Fruit fly (Drosophila melanogaster): ENCODE results near the gene CG8028.

CG8028 gene

DNA sequence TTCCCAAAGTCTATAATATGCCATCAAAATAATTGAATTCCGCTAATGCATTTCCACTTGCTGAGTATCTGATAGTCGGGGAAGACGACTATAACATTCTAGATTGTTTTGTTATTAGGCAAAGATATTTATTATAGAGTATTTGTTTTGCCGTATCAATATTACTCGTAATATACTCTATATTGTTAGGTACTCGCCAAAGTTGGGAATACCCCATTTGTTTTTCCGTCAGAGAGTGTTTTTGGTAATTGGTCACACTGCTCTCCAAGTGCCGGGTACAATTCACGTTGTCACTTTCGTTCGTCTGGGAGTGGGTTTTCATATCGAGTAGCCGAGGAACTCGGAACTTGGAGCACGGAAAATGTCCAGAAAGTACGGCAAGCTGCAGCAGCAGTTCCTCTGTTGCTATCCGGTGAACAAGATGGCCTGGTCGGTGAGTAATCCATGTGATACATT is 36.7 kb downstream of the CG8028 start, which contains the start of gene CG7889:
Gene CG7889 (plus strand): TSS at position 253 of the 456 bp plus-strand sequence.
- TF ChIP-seq pan (optimal IDR thresholded peaks at IDR 0.05), result no peak
- TF ChIP-seq EcR (GFP tag; optimal IDR thresholded peaks at IDR 0.05), result no peak
- no peak for TF ChIP-seq Dll (optimal IDR thresholded peaks at IDR 0.05)
- TF ChIP-seq usp (GFP tag; optimal IDR thresholded peaks at IDR 0.05), result no peak
- no peak for TF ChIP-seq CG8478 (optimal IDR thresholded peaks at IDR 0.05)
- TF ChIP-seq psq (optimal IDR thresholded peaks at IDR 0.05), result no peak

DNA sequence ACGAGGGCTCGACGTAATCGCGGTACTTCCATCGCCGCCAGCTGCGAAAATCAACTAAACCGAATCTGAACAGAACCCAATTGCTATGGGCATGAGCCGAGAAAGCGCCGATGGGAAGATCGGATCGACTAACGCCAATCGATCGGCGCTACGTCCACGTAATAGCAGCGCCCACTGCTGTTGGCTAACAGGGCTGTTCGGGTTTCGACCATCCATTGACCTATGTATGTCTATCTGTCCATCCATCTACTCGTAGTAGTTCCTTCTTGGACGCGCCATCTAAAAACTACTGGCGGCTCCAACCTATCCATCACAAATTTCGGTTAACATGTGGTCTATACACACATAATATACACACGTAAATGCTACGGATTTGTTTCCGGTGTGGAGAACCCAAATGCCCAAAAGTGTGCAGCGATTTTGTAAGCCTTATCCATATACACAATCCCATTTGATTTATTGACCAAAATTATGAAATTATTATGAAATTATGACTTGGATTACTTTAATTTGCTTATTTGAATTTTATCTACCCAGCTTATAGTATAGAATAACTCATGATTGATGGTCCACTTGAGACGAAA is 38.3 kb downstream of the CG8028 start, which contains the start of gene CG14196:
Gene CG14196 (minus strand): TSS at position 51 of the 584 bp plus-strand sequence.
- TF ChIP-seq Dll (optimal IDR thresholded peaks at IDR 0.05) (no peak), pan (optimal IDR thresholded peaks at IDR 0.05) (no peak), psq (optimal IDR thresholded peaks at IDR 0.05) (no peak), CG8478 (optimal IDR thresholded peaks at IDR 0.05) (no peak), EcR (GFP tag; optimal IDR thresholded peaks at IDR 0.05) (no peak), usp (GFP tag; optimal IDR thresholded peaks at IDR 0.05) (no peak)

DNA sequence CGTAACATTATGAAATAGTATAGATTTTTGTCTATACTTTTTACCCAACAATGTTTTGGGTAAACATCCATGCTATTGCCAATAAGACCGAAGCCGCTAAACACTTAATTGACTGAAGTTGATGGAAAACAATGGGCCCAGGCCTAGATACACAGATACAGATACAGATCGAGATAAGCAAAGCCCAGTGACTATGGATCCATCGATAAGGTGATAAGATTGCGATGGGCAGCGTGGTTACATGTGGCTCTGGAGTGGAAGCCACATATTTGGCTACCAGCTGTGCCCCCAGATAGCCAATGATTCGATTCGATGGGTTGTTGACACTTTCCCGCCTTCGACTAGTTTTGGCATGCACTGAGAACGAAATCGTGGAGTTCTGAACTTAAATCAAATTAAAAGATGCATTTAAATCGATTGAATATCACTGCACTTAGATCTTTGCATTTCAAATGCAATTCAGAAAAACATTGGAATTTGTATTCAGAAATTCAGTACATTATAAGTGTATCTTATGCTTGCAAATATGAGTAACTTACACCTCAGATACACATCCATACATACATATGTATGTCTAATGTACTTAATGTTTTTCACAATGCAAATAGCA is 39.8 kb downstream of the CG8028 start:
- TF ChIP-seq usp (GFP tag; optimal IDR thresholded peaks at IDR 0.05) (no peak), CG8478 (optimal IDR thresholded peaks at IDR 0.05) (no peak), Dll (optimal IDR thresholded peaks at IDR 0.05) (no peak), psq (optimal IDR thresholded peaks at IDR 0.05) (no peak), EcR (GFP tag; optimal IDR thresholded peaks at IDR 0.05) (no peak), pan (optimal IDR thresholded peaks at IDR 0.05) (no peak)

DNA sequence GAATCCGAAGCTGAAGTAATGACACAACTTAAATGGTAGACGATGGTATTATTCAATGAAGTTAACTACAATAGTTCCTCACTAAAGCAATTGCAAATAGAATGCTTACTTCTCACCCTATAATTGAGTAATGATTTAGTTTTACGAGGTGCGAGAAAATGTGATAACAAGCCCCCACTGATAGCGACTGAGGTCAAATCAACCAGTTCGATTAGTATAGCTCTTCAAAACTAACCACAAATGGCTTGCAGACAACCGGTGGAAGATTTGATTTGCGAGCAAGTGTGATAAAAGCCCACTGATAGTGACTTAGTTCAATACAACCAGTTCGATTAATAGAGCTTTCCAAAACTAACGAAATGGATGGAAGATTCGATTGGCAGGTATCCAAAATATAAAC is 40.8 kb downstream of the CG8028 start:
- TF ChIP-seq EcR (GFP tag; optimal IDR thresholded peaks at IDR 0.05) (no peak), Dll (optimal IDR thresholded peaks at IDR 0.05) (no peak), pan (optimal IDR thresholded peaks at IDR 0.05) (no peak), CG8478 (optimal IDR thresholded peaks at IDR 0.05) (no peak), usp (GFP tag; optimal IDR thresholded peaks at IDR 0.05) (no peak), psq (optimal IDR thresholded peaks at IDR 0.05) (no peak)

DNA sequence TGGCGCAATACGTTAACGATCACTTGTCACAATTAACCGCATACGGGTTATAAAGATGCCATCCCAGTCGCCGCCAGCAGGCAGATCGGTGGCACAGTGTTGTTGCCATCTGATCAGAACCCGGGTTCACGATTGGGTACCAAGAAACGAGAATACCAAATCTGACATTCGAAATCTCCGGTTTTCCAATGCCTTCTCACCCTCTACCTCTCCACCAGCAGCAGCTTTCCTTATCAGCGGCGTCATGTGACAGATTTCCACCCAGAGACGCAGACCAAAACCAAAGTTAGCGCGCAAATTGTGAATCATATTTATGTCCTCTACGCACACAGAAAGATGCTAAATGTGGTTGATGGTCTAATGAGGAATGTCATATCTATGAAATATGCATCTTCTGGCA is 41.5 kb downstream of the CG8028 start:
- TF ChIP-seq pan (optimal IDR thresholded peaks at IDR 0.05) (no peak), CG8478 (optimal IDR thresholded peaks at IDR 0.05) (no peak), psq (optimal IDR thresholded peaks at IDR 0.05) (no peak), EcR (GFP tag; optimal IDR thresholded peaks at IDR 0.05) (no peak), usp (GFP tag; optimal IDR thresholded peaks at IDR 0.05) (no peak), Dll (optimal IDR thresholded peaks at IDR 0.05) (no peak)

DNA sequence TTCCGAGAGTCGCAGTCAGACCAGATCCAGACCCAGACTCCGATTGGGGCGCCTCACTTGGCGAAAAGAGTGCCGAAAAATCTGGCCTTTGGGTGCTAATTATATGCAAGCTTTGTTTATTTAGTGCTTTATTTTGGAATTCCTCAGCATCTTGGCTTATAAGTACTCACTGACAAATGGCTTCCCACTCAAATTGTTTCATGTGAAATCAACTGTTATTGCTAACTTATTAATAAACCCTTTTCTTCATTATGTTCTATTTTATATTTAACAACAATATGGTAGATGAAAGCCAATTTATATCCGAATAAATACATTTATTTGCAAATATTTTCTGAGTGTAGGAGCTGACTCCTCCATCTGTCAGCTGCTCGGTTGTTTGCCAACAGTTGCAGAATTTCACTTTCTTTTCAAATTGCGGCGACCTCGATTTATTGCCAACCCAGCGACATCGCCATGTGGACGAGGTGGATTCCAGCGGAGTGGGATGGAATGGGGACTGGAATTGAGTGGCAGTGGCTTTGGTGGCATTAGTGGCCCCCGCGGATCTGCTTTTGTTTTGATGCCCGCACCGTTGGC is 50.2 kb downstream of the CG8028 start:
- no peak for TF ChIP-seq EcR (GFP tag; optimal IDR thresholded peaks at IDR 0.05)
- TF ChIP-seq pan (optimal IDR thresholded peaks at IDR 0.05), result no peak
- TF ChIP-seq usp (GFP tag; optimal IDR thresholded peaks at IDR 0.05), result no peak
- TF ChIP-seq CG8478 (optimal IDR thresholded peaks at IDR 0.05), result no peak
- TF ChIP-seq psq (optimal IDR thresholded peaks at IDR 0.05), result no peak
- TF ChIP-seq Dll (optimal IDR thresholded peaks at IDR 0.05), result no peak

Measured in whole organism.